Worm (Caenorhabditis elegans): Measurements from ENCODE around the gene str-204.

str-204 gene

ce11 chrV:7209001-7209400, 49.5 kb downstream of the str-204 start:
- TF ChIP-seq drap-1 (GFP tag; optimal IDR thresholded peaks at IDR 0.05) (no peak), zip-8 (tag; optimal IDR thresholded peaks at IDR 0.05) (no peak), snpc-4 (tag; optimal IDR thresholded peaks at IDR 0.05) (no peak), mep-1 (tag; optimal IDR thresholded peaks at IDR 0.05) (no peak), ceh-39 (tag; optimal IDR thresholded peaks at IDR 0.05) (no peak), tbx-8 (GFP tag; optimal IDR thresholded peaks at IDR 0.05) (no peak), hlh-1 (tag; optimal IDR thresholded peaks at IDR 0.05) (no peak), nhr-76 (tag; optimal IDR thresholded peaks at IDR 0.05) (no peak)
